Fruit fly (Drosophila melanogaster) whole organism, adult: ENCODE results near the gene Irp-1B.

Experiments used
- CG12768 ChIP-seq: fragments of 200-800 bp; sonication (Bioruptor generic); optimal IDR thresholded peaks from 2 replicates; lab custom pipeline; 2017; ENCODE audit warnings: missing biosample characterization, missing genetic modification characterization, mild to moderate bottlenecking, moderate library complexity, missing genetic modification reagents
- CG14711 ChIP-seq: fragments of 200-800 bp; sonication (Bioruptor generic); optimal IDR thresholded peaks from 2 replicates; lab custom pipeline; 2018; ENCODE audit warnings: missing biosample characterization, mild to moderate bottlenecking, missing genetic modification characterization, moderate library complexity
- CG1620 ChIP-seq: fragments of 200-800 bp; sonication (Bioruptor generic); optimal IDR thresholded peaks from 2 replicates; lab custom pipeline; 2016; ENCODE audit warnings: missing biosample characterization, missing genetic modification characterization
- CG33017 ChIP-seq: fragments of 200-800 bp; sonication (Bioruptor generic); optimal IDR thresholded peaks from 2 replicates; lab custom pipeline; 2018; ENCODE audit warnings: missing biosample characterization, mild to moderate bottlenecking, missing genetic modification characterization, moderate library complexity
- CG7045 ChIP-seq: fragments of 200-800 bp; sonication (Bioruptor generic); optimal IDR thresholded peaks from 2 replicates; lab custom pipeline; 2017; ENCODE audit warnings: missing biosample characterization, mild to moderate bottlenecking, missing genetic modification characterization
- CG7101 ChIP-seq: fragments of 200-800 bp; sonication (Bioruptor generic); optimal IDR thresholded peaks from 2 replicates; lab custom pipeline; 2018; ENCODE audit warnings: missing biosample characterization, mild to moderate bottlenecking, missing genetic modification characterization, moderate library complexity
- Clk ChIP-seq: fragments of 200-800 bp; sonication (Bioruptor generic); optimal IDR thresholded peaks from 2 replicates; lab custom pipeline; 2017; ENCODE audit warnings: missing biosample characterization, missing genetic modification characterization
- Crg-1 ChIP-seq: fragments of 200-800 bp; sonication (Bioruptor generic); optimal IDR thresholded peaks from 2 replicates; lab custom pipeline; 2016; ENCODE audit warnings: missing biosample characterization, missing genetic modification characterization
- Mnt ChIP-seq: fragments of 200-800 bp; sonication (Bioruptor generic); optimal IDR thresholded peaks from 2 replicates; lab custom pipeline; 2016; ENCODE audit warnings: missing biosample characterization, mild to moderate bottlenecking, missing genetic modification characterization
- kay ChIP-seq: fragments of 200-800 bp; sonication (Bioruptor generic); peaks from one replicate; lab custom pipeline; 2016; ENCODE audit warnings: missing biosample characterization, missing genetic modification characterization, borderline replicate concordance
- ovo ChIP-seq: fragments of 200-800 bp; sonication (Bioruptor generic); optimal IDR thresholded peaks from 2 replicates; lab custom pipeline; 2016; ENCODE audit warnings: missing biosample characterization, missing genetic modification characterization
- pad ChIP-seq: fragments of 200-800 bp; sonication (Bioruptor generic); optimal IDR thresholded peaks from 3 replicates; lab custom pipeline; 2017; ENCODE audit warnings: missing biosample characterization, missing genetic modification characterization, mild to moderate bottlenecking, moderate library complexity, missing genetic modification reagents
- tj ChIP-seq: fragments of 200-800 bp; sonication (Bioruptor generic); optimal IDR thresholded peaks from 3 replicates; lab custom pipeline; 2017; ENCODE audit warnings: missing biosample characterization, mild to moderate bottlenecking, missing genetic modification characterization, moderate library complexity
- toe ChIP-seq: fragments of 200-800 bp; sonication (Bioruptor generic); optimal IDR thresholded peaks from 2 replicates; lab custom pipeline; 2016; ENCODE audit warnings: missing biosample characterization, missing genetic modification characterization

- no peak for TF ChIP-seq CG14711 (tag; lab: Kevin White, UChicago)
- no peak for TF ChIP-seq Clk
- no peak for TF ChIP-seq toe (GFP tag; lab: Kevin White, UChicago)
- TF ChIP-seq ovo (GFP tag; lab: Kevin White, UChicago) = no peak
- peak; percentile 77 for TF ChIP-seq kay (GFP tag; lab: Kevin White, UChicago)
- TF ChIP-seq Mnt (GFP tag; lab: Kevin White, UChicago) = peak; percentile 76
- TF ChIP-seq CG1620 (GFP tag; lab: Kevin White, UChicago) = no peak
- TF ChIP-seq tj (GFP tag; lab: Kevin White, UChicago) = no peak
- no peak for TF ChIP-seq CG7045
- TF ChIP-seq pad = no peak
- TF ChIP-seq Crg-1 (GFP tag; lab: Kevin White, UChicago) = no peak
- no peak for TF ChIP-seq CG7101 (tag; lab: Kevin White, UChicago)
- no peak for TF ChIP-seq CG33017 (tag; lab: Kevin White, UChicago)
- TF ChIP-seq CG12768 (GFP tag; lab: Kevin White, UChicago) = no peak
Measured at dm6 chr3R:10394368-10394770, 18.3 kb downstream of the Irp-1B start.
